Worm (Caenorhabditis elegans): ENCODE results near the gene C53D6.7.

The C53D6.7 gene

ce11 chrIV:9037063-9037462, at the start of gene C53D6.7:
C53D6.7 (minus strand) TSS chrIV:9037163.
- no peak for TF ChIP-seq him-1 (tag; optimal IDR thresholded peaks at IDR 0.05)

DNA sequence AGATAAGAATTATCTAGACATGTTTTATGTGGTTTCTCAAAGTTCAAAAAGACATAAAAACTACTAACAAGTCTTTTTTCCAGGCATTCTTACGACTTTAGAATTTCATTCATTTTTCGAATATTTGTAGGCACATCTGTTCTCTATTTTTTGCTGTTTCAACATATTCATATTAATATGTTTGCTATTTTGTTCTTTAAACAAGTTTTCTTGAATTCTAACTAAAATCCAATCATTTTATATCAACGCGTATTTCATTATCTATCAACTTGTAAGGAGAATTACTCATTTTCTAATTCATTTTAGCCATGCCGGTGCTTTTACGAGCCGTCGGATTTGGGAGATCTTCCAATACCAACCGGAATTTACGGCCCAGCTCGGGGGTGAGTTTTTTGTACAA, 45.1 kb upstream of the C53D6.7 start, which contains the start of gene twk-8:
Gene twk-8, plus strand, starts transcription at position 301 of the 400 bp plus-strand sequence.
- TF ChIP-seq dao-5 (tag; optimal IDR thresholded peaks at IDR 0.05) (no peak), W03F9.2 (tag; optimal IDR thresholded peaks at IDR 0.05) (no peak), him-1 (tag; optimal IDR thresholded peaks at IDR 0.05) (no peak)

ce11 chrIV:9080201-9080600, 43.2 kb upstream of the C53D6.7 start:
- no peak for TF ChIP-seq dao-5 (tag; optimal IDR thresholded peaks at IDR 0.05)

ce11 chrIV:9079330-9079729, 42.4 kb upstream of the C53D6.7 start:
- no peak for TF ChIP-seq dao-5 (tag; optimal IDR thresholded peaks at IDR 0.05)
- no peak for TF ChIP-seq him-1 (tag; optimal IDR thresholded peaks at IDR 0.05)
- TF ChIP-seq W03F9.2 (tag; optimal IDR thresholded peaks at IDR 0.05), result no peak

- TF ChIP-seq him-1 (tag; optimal IDR thresholded peaks at IDR 0.05) (no peak), W03F9.2 (tag; optimal IDR thresholded peaks at IDR 0.05) (no peak), dao-5 (tag; optimal IDR thresholded peaks at IDR 0.05) (no peak)
These were observed 41.5 kb upstream of the C53D6.7 start, which contains the start of gene mans-4 for ce11 chrIV:9078469-9078868. mans-4 (minus strand) TSS chrIV:9078569.

DNA sequence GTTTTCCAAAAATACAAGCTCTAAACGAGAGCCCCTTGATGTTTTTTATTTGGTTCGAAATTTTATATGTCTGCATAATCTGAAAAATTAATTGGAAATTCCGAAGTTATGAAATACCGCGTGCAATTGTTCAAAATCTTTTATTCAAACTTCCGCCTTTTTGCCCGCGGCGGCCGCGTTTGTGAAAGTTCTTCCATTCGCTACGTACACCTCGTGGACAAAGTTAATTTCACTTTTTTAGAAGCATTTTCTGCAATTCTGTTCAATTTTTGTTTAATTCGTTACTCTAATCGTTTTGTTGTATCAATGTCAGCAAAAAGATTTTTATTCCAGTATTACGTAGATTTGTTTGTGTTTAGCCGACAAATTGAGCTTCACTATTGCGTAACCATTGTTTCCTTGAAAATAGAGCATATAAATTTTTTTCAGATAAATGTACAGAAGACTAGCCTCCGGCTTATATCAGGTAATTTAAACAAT, 37.3 kb upstream of the C53D6.7 start, which contains the start of gene mppb-1:
Gene mppb-1, plus strand, starts transcription at position 430 of the 480 bp plus-strand sequence.
- TF ChIP-seq W03F9.2 (tag; optimal IDR thresholded peaks at IDR 0.05), result peak; percentile 72
- peak; percentile 66 for TF ChIP-seq him-1 (tag; optimal IDR thresholded peaks at IDR 0.05)
- no peak for TF ChIP-seq dao-5 (tag; optimal IDR thresholded peaks at IDR 0.05)

DNA sequence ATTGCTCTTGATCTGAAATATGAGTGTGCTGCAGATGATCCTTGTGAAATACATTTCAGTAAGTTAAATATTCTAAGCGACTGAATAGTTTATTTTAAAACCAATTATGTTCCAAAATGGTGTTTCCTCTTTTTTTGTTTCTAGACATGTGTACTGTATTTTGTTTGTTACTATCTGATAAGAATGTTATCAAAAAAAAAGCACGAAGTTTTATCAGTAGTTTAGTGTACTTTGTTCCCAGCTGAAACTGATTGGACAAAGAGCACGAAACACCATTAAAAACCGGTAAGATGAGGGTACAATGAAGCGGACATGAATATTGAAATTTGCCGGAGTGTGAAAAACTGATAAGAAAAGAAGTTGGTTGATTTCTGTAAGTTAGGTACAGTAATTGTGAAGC, 33.2 kb upstream of the C53D6.7 start:
- TF ChIP-seq dao-5 (tag; optimal IDR thresholded peaks at IDR 0.05) (no peak), W03F9.2 (tag; optimal IDR thresholded peaks at IDR 0.05) (no peak), him-1 (tag; optimal IDR thresholded peaks at IDR 0.05) (no peak)

DNA sequence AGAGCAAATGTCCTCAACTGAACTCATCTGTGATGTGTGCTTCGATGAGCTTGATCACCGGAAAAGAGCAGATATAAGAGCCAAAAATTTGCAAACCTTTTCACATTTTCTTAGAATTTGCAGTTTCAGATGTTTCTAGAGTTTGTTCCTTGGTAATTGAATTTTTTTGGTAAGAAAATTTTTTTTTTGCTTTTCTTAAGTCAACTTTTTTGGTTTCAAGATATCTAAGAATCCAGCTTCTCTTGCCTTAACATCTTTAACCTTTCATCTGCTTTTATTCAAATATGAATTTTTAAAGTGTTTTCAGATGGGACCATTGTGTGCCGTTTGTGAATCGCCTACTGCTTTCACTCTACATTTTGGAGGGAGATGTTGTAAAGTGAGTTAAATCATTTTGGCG, 32.7 kb upstream of the C53D6.7 start, which contains the start of gene nhr-11:
Gene nhr-11, plus strand, starts transcription at position 301 of the 400 bp plus-strand sequence.
- TF ChIP-seq dao-5 (tag; optimal IDR thresholded peaks at IDR 0.05) (no peak), W03F9.2 (tag; optimal IDR thresholded peaks at IDR 0.05) (no peak), him-1 (tag; optimal IDR thresholded peaks at IDR 0.05) (no peak)

ce11 chrIV:9063518-9063917, 26.6 kb upstream of the C53D6.7 start:
- TF ChIP-seq dao-5 (tag; optimal IDR thresholded peaks at IDR 0.05) (no peak), W03F9.2 (tag; optimal IDR thresholded peaks at IDR 0.05) (no peak), him-1 (tag; optimal IDR thresholded peaks at IDR 0.05) (no peak)

- TF ChIP-seq W03F9.2 (tag; optimal IDR thresholded peaks at IDR 0.05) (no peak), him-1 (tag; optimal IDR thresholded peaks at IDR 0.05) (no peak), dao-5 (tag; optimal IDR thresholded peaks at IDR 0.05) (no peak)
These were observed 16.4 kb upstream of the C53D6.7 start for ce11 chrIV:9053403-9053802.

ce11 chrIV:9051510-9052175, 14.7 kb upstream of the C53D6.7 start:
- TF ChIP-seq him-1 (tag; optimal IDR thresholded peaks at IDR 0.05) (no peak), dao-5 (tag; optimal IDR thresholded peaks at IDR 0.05) (no peak), W03F9.2 (tag; optimal IDR thresholded peaks at IDR 0.05) (no peak)

DNA sequence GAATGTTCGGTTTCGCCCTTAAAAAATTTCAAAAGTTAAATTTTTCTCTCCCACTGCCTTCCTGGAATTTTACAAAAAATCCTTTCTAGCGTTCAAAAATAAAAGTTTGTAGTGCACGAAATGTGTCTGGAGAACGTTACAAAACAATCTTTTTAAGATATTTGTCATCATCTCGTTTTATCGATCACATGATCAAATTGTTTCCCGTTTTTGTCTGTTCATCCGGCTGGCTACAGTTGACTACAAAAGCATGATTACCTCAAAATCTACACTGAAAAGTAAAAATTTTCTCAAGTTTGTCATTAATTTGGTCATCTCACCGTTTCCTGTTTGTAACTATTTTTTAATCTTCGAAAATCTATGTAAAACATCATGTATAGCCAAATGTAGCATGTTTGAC, 14.1 kb upstream of the C53D6.7 start:
- TF ChIP-seq dao-5 (tag; optimal IDR thresholded peaks at IDR 0.05) (no peak), him-1 (tag; optimal IDR thresholded peaks at IDR 0.05) (no peak), W03F9.2 (tag; optimal IDR thresholded peaks at IDR 0.05) (no peak)

- no peak for TF ChIP-seq W03F9.2 (tag; optimal IDR thresholded peaks at IDR 0.05)
- TF ChIP-seq dao-5 (tag; optimal IDR thresholded peaks at IDR 0.05), result no peak
- no peak for TF ChIP-seq him-1 (tag; optimal IDR thresholded peaks at IDR 0.05)
These were observed 8.3 kb upstream of the C53D6.7 start, which contains the start of gene Y73F4A.1 for ce11 chrIV:9045252-9045651. Y73F4A.1 (minus strand) TSS chrIV:9045352.

- TF ChIP-seq W03F9.2 (tag; optimal IDR thresholded peaks at IDR 0.05), result no peak
- TF ChIP-seq him-1 (tag; optimal IDR thresholded peaks at IDR 0.05), result no peak
- no peak for TF ChIP-seq dao-5 (tag; optimal IDR thresholded peaks at IDR 0.05)
These were observed 6.3 kb upstream of the C53D6.7 start, which contains the start of gene Y73F4A.2 for ce11 chrIV:9043224-9043623. Y73F4A.2 (minus strand) TSS chrIV:9043347.

ce11 chrIV:9040393-9040792, 3.4 kb upstream of the C53D6.7 start, which contains the start of gene Y73F4A.3:
Y73F4A.3 (minus strand) TSS chrIV:9040493.
- no peak for TF ChIP-seq him-1 (tag; optimal IDR thresholded peaks at IDR 0.05)
- TF ChIP-seq dao-5 (tag; optimal IDR thresholded peaks at IDR 0.05), result no peak
- TF ChIP-seq W03F9.2 (tag; optimal IDR thresholded peaks at IDR 0.05), result no peak

All from whole organism, L4/young adult.